Worm (Caenorhabditis elegans) whole organism, L4 larva: ENCODE measurements around the gene ugt-42.

Experiments
- F26F4.8 ChIP-seq: fragments of 200-800 bp; sonication (Bioruptor generic); conservative IDR thresholded peaks from 2 replicates; pipeline ENCODE4 v1.3.6; 2022; ENCODE audit warnings: missing genetic modification characterization, missing compliant biosample characterization
- F44E2.7 ChIP-seq: fragments of 200-800 bp; sonication (Bioruptor generic); IDR thresholded peaks from 2 replicates; pipeline ENCODE4 v2.1.2; 2022; ENCODE audit warnings: missing genetic modification characterization, missing compliant biosample characterization
- Y105C5A.15 ChIP-seq: fragments of 200-800 bp; sonication (Bioruptor generic); IDR thresholded peaks from 2 replicates; pipeline ENCODE4 v1.3.6; 2022; ENCODE audit warnings: missing genetic modification characterization, missing compliant biosample characterization
- ZK337.2 ChIP-seq: fragments of 200-800 bp; sonication (Bioruptor generic); IDR thresholded peaks from 2 replicates; pipeline ENCODE4 v1.3.6; 2022; ENCODE audit warnings: missing genetic modification reagents, missing genetic modification characterization, missing compliant biosample characterization
- aha-1 ChIP-seq: fragments of 150-350 bp; peaks from one replicate; lab custom pipeline; 2014; ENCODE audit warnings: missing biosample characterization, missing genetic modification characterization
- ama-1 ChIP-seq: fragments of 150-350 bp; optimal IDR thresholded peaks from 2 replicates; lab custom pipeline; 2014; ENCODE audit warnings: inconsistent platforms, mixed read lengths
- arid-1 ChIP-seq: fragments of 200-800 bp; sonication (Bioruptor generic); conservative IDR thresholded peaks from 2 replicates; pipeline ENCODE4 v1.3.6; 2022; ENCODE audit warnings: missing genetic modification reagents, missing genetic modification characterization, missing compliant biosample characterization
- ceh-82 ChIP-seq: sonication (generic microtip); optimal IDR thresholded peaks from 2 replicates; lab custom pipeline; 2017; ENCODE audit warnings: missing biosample characterization, missing genetic modification characterization
- ces-1 ChIP-seq: fragments of 150-350 bp; sonication (generic microtip); optimal IDR thresholded peaks from 4 replicates; lab custom pipeline; 2014; ENCODE audit warnings: missing biosample characterization, missing genetic modification reagents, missing genetic modification characterization
- ctbp-1 ChIP-seq: fragments of 200-800 bp; sonication (Bioruptor generic); IDR thresholded peaks from 2 replicates; pipeline ENCODE4 v1.3.6; 2022; ENCODE audit warnings: missing genetic modification reagents, missing genetic modification characterization, missing compliant biosample characterization
- daf-16 ChIP-seq, 3 experiments: sonication (generic microtip); optimal IDR thresholded peaks; 2 replicates each; lab custom pipeline; 2016 to 2017; ENCODE audit warnings: missing genetic modification characterization in 3 of 3, missing genetic modification reagents in 3 of 3, mild to moderate bottlenecking in 2 of 3, missing compliant biosample characterization in 2 of 3, missing biosample characterization in 1 of 3, moderate library complexity in 1 of 3
- daf-19 ChIP-seq: fragments of 200-800 bp; sonication (Bioruptor generic); conservative IDR thresholded peaks from 2 replicates; pipeline ENCODE4 v1.3.6; 2022; ENCODE audit warnings: missing genetic modification characterization, missing compliant biosample characterization
- daf-8 ChIP-seq: fragments of 200-800 bp; sonication (Bioruptor generic); IDR thresholded peaks from 2 replicates; pipeline ENCODE4 v1.3.6; 2022; ENCODE audit warnings: missing genetic modification characterization, missing compliant biosample characterization
- dmd-6 ChIP-seq: fragments of 200-800 bp; sonication (Bioruptor generic); IDR thresholded peaks from 2 replicates; pipeline ENCODE4 v1.3.6; 2022; ENCODE audit warnings: missing genetic modification reagents, missing genetic modification characterization, missing compliant biosample characterization
- dpl-1 ChIP-seq: fragments of 150-350 bp; optimal IDR thresholded peaks from 2 replicates; lab custom pipeline; 2014; ENCODE audit warnings: missing biosample characterization, missing genetic modification reagents, missing genetic modification characterization
- dve-1 ChIP-seq: sonication (generic microtip); optimal IDR thresholded peaks from 2 replicates; lab custom pipeline; 2017; ENCODE audit warnings: antibody characterized with exemption, mild to moderate bottlenecking, missing genetic modification characterization, missing compliant biosample characterization; ENCODE audit not compliant: insufficient read depth
- fkh-10 ChIP-seq: fragments of 150-350 bp; optimal IDR thresholded peaks from 2 replicates; lab custom pipeline; 2014; ENCODE audit warnings: missing biosample characterization, missing genetic modification reagents, missing genetic modification characterization
- lin-29 ChIP-seq: fragments of 200-800 bp; sonication (Bioruptor generic); IDR thresholded peaks from 2 replicates; pipeline ENCODE4 v1.3.6; 2022; ENCODE audit warnings: missing genetic modification reagents, missing genetic modification characterization, missing compliant biosample characterization
- mdt-29 ChIP-seq: fragments of 200-800 bp; sonication (Bioruptor generic); IDR thresholded peaks from 2 replicates; pipeline ENCODE4 v1.3.6; 2022; ENCODE audit warnings: missing genetic modification reagents, missing genetic modification characterization, missing compliant biosample characterization
- nhr-102 ChIP-seq: sonication (generic microtip); optimal IDR thresholded peaks from 2 replicates; lab custom pipeline; 2016; ENCODE audit warnings: mild to moderate bottlenecking, missing genetic modification characterization, moderate library complexity, missing compliant biosample characterization
- nhr-25 ChIP-seq: sonication (generic microtip); optimal IDR thresholded peaks from 2 replicates; lab custom pipeline; 2017; ENCODE audit warnings: missing genetic modification characterization, mild to moderate bottlenecking, missing compliant biosample characterization, antibody characterized with exemption, moderate library complexity, borderline replicate concordance; ENCODE audit not compliant: insufficient read depth
- nhr-41 ChIP-seq: fragments of 200-800 bp; sonication (Bioruptor generic); IDR thresholded peaks from 2 replicates; pipeline ENCODE4 v1.3.6; 2022; ENCODE audit warnings: missing genetic modification reagents, missing genetic modification characterization, missing compliant biosample characterization
- nhr-6 ChIP-seq: fragments of 150-350 bp; optimal IDR thresholded peaks from 2 replicates; lab custom pipeline; 2014; ENCODE audit warnings: missing biosample characterization, missing genetic modification characterization
- pha-4 ChIP-seq, 2 experiments: fragments of 150-350 bp in 1 of 2; fragments of 200-800 bp in 1 of 2; sonication (Bioruptor generic) in 1 of 2; IDR thresholded peaks in 1 of 2; optimal IDR thresholded peaks in 1 of 2; 2 replicates each; pipeline versions ENCODE4 v1.3.6 to Lab custom; 2014 to 2022; ENCODE audit warnings: missing genetic modification characterization in 2 of 2, missing genetic modification reagents in 2 of 2, missing biosample characterization in 1 of 2, missing compliant biosample characterization in 1 of 2
- php-3 ChIP-seq: fragments of 200-800 bp; sonication (Bioruptor generic); IDR thresholded peaks from 2 replicates; pipeline ENCODE4 v1.3.6; 2022; ENCODE audit warnings: missing genetic modification reagents, missing genetic modification characterization, missing compliant biosample characterization
- pqm-1 ChIP-seq: sonication (generic microtip); optimal IDR thresholded peaks from 2 replicates; lab custom pipeline; 2017; ENCODE audit warnings: missing biosample characterization, missing genetic modification characterization
- set-16 ChIP-seq: fragments of 200-800 bp; sonication (Bioruptor generic); IDR thresholded peaks from 2 replicates; pipeline ENCODE4 v1.3.6; 2022; ENCODE audit warnings: missing genetic modification reagents, missing genetic modification characterization, missing compliant biosample characterization
- skn-1 ChIP-seq: fragments of 150-350 bp; optimal IDR thresholded peaks from 2 replicates; lab custom pipeline; 2014; ENCODE audit warnings: missing biosample characterization, missing genetic modification characterization
- unc-62 ChIP-seq, 3 experiments: fragments of 150-350 bp in 1 of 3; sonication (generic microtip); optimal IDR thresholded peaks in 2 of 3; peaks in 1 of 3; 1 replicate in 1 of 3; 2 replicates in 2 of 3; lab custom pipeline; 2014 to 2017; ENCODE audit warnings: missing biosample characterization in 3 of 3, missing genetic modification characterization in 3 of 3, missing genetic modification reagents in 3 of 3, missing genotype in 1 of 3
- zfp-2 ChIP-seq: sonication (generic microtip); optimal IDR thresholded peaks from 2 replicates; lab custom pipeline; 2016; ENCODE audit warnings: mild to moderate bottlenecking, missing genetic modification characterization, missing compliant biosample characterization
- zfp-3 ChIP-seq: fragments of 200-800 bp; sonication (Bioruptor generic); conservative IDR thresholded peaks from 2 replicates; pipeline ENCODE4 v1.3.6; 2022; ENCODE audit warnings: missing genetic modification reagents, missing genetic modification characterization, missing compliant biosample characterization
- ztf-11 ChIP-seq: fragments of 150-350 bp; optimal IDR thresholded peaks from 2 replicates; lab custom pipeline; 2014; ENCODE audit warnings: missing biosample characterization, missing genetic modification characterization

ugt-42 gene

DNA sequence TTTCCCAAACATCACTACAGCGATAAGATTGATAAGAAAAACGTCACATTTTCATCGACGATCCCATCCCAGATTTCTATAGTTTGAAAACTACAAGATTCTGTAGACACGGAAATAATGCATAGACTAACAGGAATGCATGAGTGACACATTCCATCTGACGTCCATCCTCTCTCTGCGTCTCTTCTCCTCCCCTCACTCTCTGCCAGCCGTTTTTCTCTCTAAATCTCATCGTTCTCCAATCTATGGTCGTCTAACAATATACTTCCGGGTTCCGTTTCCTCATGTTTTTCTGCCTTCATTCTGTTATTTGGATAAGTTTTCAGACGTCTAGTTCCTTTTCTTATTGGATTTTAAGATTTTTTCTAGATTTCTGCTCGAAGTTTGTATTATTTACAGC, 27.9 kb upstream of the ugt-42 start, which contains the start of gene F48G7.4 (continued):
- TF ChIP-seq ztf-11 (no peak), ces-1 (no peak), daf-8 (GFP tag; lab: Robert Waterston, UW) (no peak), dmd-6 (GFP tag; lab: Robert Waterston, UW) (peak; percentile 75), php-3 (GFP tag; lab: Robert Waterston, UW) (no peak), ceh-82 (no peak), daf-19 (GFP tag; lab: Robert Waterston, UW) (no peak), F44E2.7 (GFP tag; lab: Robert Waterston, UW) (no peak), pha-4 (GFP tag; IDR thresholded peaks at IDR 0.05; lab: Robert Waterston, UW) (no peak), pha-4 (tag; optimal IDR thresholded peaks at IDR 0.05; lab: Kevin White, UChicago) (no peak), pqm-1 (tag; lab: Kevin White, UChicago) (no peak)
- TF ChIP-seq, all 104 proteins: peak for 23

ce11 chrV:620987-621386, 26.0 kb upstream of the ugt-42 start:
- TF ChIP-seq aha-1 (tag; lab: Kevin White, UChicago) (peak; percentile 3), set-16 (GFP tag; lab: Robert Waterston, UW) (peak; percentile 51), dpl-1 (GFP tag; lab: Kevin White, UChicago) (no peak)

DNA sequence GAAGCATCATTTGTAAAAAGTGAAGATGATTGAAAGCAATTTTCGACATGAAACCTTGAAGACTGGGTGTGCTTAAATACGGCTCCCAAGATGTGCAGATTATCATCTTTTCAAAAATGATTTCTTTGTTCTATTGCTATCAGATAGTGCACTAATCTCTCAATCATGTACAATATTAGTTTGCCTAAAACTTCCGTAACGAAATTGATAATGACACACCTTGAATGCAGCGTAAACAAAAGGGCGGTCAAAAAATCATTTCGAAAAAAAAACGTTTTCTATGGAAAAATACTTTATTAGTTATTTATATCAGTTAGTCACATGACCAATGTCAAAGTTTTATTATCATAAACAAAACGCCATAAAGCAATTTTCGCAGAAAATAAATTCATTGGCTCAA, 24.1 kb upstream of the ugt-42 start, which contains the start of gene F48G7.5:
Gene F48G7.5, minus strand, starts transcription at position 34 of the 400 bp plus-strand sequence.
- TF ChIP-seq daf-16 (GFP tag; optimal IDR thresholded peaks at IDR 0.05; lab: Kevin White, UChicago) (no peak), daf-16 (tag; optimal IDR thresholded peaks at IDR 0.05; lab: Kevin White, UChicago) (peak; percentile 78), dve-1 (tag; lab: Kevin White, UChicago) (peak; percentile 6), ctbp-1 (no peak), F26F4.8 (GFP tag; lab: Robert Waterston, UW) (no peak), arid-1 (no peak), pqm-1 (tag; lab: Kevin White, UChicago) (peak; percentile 26)

- TF ChIP-seq dpl-1 (GFP tag; lab: Kevin White, UChicago) (no peak), nhr-102 (tag; lab: Kevin White, UChicago) (no peak), nhr-6 (tag; lab: Kevin White, UChicago) (no peak), mdt-29 (no peak), zfp-3 (GFP tag; lab: Robert Waterston, UW) (no peak), fkh-10 (GFP tag; lab: Kevin White, UChicago) (no peak), skn-1 (tag; lab: Kevin White, UChicago) (no peak), zfp-2 (tag; lab: Kevin White, UChicago) (no peak)
Observed at ce11 chrV:624922-625321, 22.1 kb upstream of the ugt-42 start, which contains the start of gene srt-17. Gene srt-17 (minus strand): TSS chrV:625022.

- TF ChIP-seq unc-62 (GFP tag; optimal IDR thresholded peaks at IDR 0.05 in 1 of 2; lab: Kevin White, UChicago) (peak in 1 of 2 experiments; percentile 29), unc-62 (tag; optimal IDR thresholded peaks at IDR 0.05; lab: Kevin White, UChicago) (no peak), zfp-3 (GFP tag; lab: Robert Waterston, UW) (no peak), daf-16 (GFP tag; optimal IDR thresholded peaks at IDR 0.05; lab: Kevin White, UChicago) (no peak), daf-16 (tag; optimal IDR thresholded peaks at IDR 0.05; lab: Kevin White, UChicago) (peak; percentile 10)
Observed at ce11 chrV:626321-626720, 20.7 kb upstream of the ugt-42 start, which contains the start of gene F48G7.7. Gene F48G7.7 (minus strand): TSS chrV:626421.

DNA sequence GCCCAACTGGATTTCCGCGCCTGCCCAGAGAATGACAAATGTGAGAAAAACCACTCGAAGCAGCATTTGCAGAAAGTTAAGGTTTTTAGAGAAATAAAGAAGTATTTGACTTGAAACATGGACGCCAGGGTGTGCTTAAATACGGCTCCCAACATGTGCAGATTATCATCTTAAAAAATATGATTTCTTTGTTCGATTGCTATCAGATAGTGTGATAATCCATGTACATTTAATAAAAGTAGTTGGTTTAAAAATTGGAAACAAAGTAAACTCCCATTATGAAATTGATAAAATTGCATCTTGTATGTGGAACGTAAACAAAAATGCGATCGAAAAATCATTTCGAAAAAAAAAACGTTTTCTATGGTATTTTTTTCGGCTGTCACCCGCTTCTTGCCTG, 19.4 kb upstream of the ugt-42 start, which contains the start of gene F48G7.8:
Gene F48G7.8, minus strand, starts transcription at position 101 of the 400 bp plus-strand sequence.
- TF ChIP-seq nhr-41 (GFP tag; lab: Robert Waterston, UW): no peak
- TF ChIP-seq lin-29 (GFP tag; lab: Robert Waterston, UW): no peak
- TF ChIP-seq ZK337.2 (GFP tag; lab: Robert Waterston, UW): no peak
- no peak for TF ChIP-seq ama-1 (lab: Kevin White, UChicago)
- no peak for TF ChIP-seq nhr-25 (tag; lab: Kevin White, UChicago)
- no peak for TF ChIP-seq Y105C5A.15 (GFP tag; lab: Robert Waterston, UW)
